Fruit fly (Drosophila melanogaster) whole organism, embryonic: Measurements from ENCODE around the gene CG34296.

ENCODE experiments used
- CG11723 ChIP-seq: fragments of 200-800 bp; sonication (Bioruptor generic); optimal IDR thresholded peaks from 2 replicates; lab custom pipeline; 2017; ENCODE audit warnings: missing biosample characterization, mild to moderate bottlenecking, missing genetic modification characterization
- CG14965 ChIP-seq: fragments of 200-800 bp; sonication (Bioruptor generic); optimal IDR thresholded peaks from 2 replicates; lab custom pipeline; 2016; ENCODE audit warnings: missing biosample characterization, missing genetic modification characterization, borderline replicate concordance
- CG15011 ChIP-seq: fragments of 200-800 bp; sonication (Bioruptor generic); optimal IDR thresholded peaks from 3 replicates; lab custom pipeline; 2018; ENCODE audit warnings: missing biosample characterization, mild to moderate bottlenecking, missing genetic modification characterization
- CG17385 ChIP-seq: fragments of 200-800 bp; sonication (Bioruptor generic); optimal IDR thresholded peaks from 3 replicates; lab custom pipeline; 2018; ENCODE audit warnings: missing biosample characterization, mild to moderate bottlenecking, missing genetic modification characterization
- CG17912 ChIP-seq: fragments of 200-800 bp; sonication (Bioruptor generic); optimal IDR thresholded peaks from 2 replicates; lab custom pipeline; 2018; ENCODE audit warnings: missing biosample characterization, mild to moderate bottlenecking, missing genetic modification characterization
- CG30403 ChIP-seq: fragments of 200-800 bp; sonication (Bioruptor generic); optimal IDR thresholded peaks from 3 replicates; lab custom pipeline; 2016; ENCODE audit warnings: missing biosample characterization, missing genetic modification characterization
- CG5245 ChIP-seq: fragments of 200-800 bp; sonication (Bioruptor generic); optimal IDR thresholded peaks from 3 replicates; lab custom pipeline; 2016; ENCODE audit warnings: missing biosample characterization, missing genetic modification characterization
- CG5953 ChIP-seq: fragments of 200-800 bp; sonication (Bioruptor generic); IDR thresholded peaks from 2 replicates; pipeline ENCODE4 v1.3.6; 2022; ENCODE audit warnings: missing biosample characterization, missing genetic modification characterization
- CG6272 ChIP-seq: fragments of 200-800 bp; sonication (Bioruptor generic); IDR thresholded peaks from 2 replicates; pipeline ENCODE4 v1.3.6; 2022; ENCODE audit warnings: missing biosample characterization, missing genetic modification characterization
- CG7963 ChIP-seq: fragments of 200-800 bp; sonication (Bioruptor generic); IDR thresholded peaks from 3 replicates; pipeline ENCODE4 v1.3.6; 2022; ENCODE audit warnings: missing biosample characterization, missing genetic modification characterization; ENCODE audit not compliant: partially characterized antibody
- CG8290 ChIP-seq, 3 experiments: fragments of 200-800 bp; sonication (Bioruptor generic); optimal IDR thresholded peaks; 2 replicates each; lab custom pipeline; 2016 to 2019; ENCODE audit warnings: missing biosample characterization in 3 of 3, missing genetic modification characterization in 3 of 3, mild to moderate bottlenecking in 2 of 3, moderate library complexity in 1 of 3
- CG8765 ChIP-seq: fragments of 200-800 bp; sonication (Bioruptor generic); IDR thresholded peaks from 2 replicates; pipeline ENCODE4 v1.3.6; 2022; ENCODE audit warnings: missing biosample characterization, missing genetic modification characterization
- CG9727 ChIP-seq: fragments of 200-800 bp; sonication (Bioruptor generic); optimal IDR thresholded peaks from 3 replicates; lab custom pipeline; 2017; ENCODE audit warnings: missing biosample characterization, mild to moderate bottlenecking, missing genetic modification characterization
- CG9932 ChIP-seq: fragments of 200-800 bp; sonication (Bioruptor generic); IDR thresholded peaks from 2 replicates; pipeline ENCODE4 v1.3.6; 2022; ENCODE audit warnings: missing biosample characterization, missing genetic modification characterization
- Dll ChIP-seq: fragments of 200-800 bp; sonication (Bioruptor generic); IDR thresholded peaks from 4 replicates; pipeline ENCODE4 v1.3.6; 2022; ENCODE audit warnings: missing biosample characterization, missing genetic modification characterization; ENCODE audit not compliant: partially characterized antibody
- Dref ChIP-seq: fragments of 200-800 bp; sonication (Bioruptor generic); IDR thresholded peaks from 2 replicates; pipeline ENCODE4 v1.3.6; 2022; ENCODE audit warnings: missing biosample characterization, missing genetic modification characterization
- Drgx ChIP-seq: fragments of 200-800 bp; sonication (Bioruptor generic); IDR thresholded peaks from 2 replicates; pipeline ENCODE4 v1.3.6; 2022; ENCODE audit warnings: missing biosample characterization, missing genetic modification characterization
- E2f1 ChIP-seq: fragments of 200-800 bp; sonication (Bioruptor generic); IDR thresholded peaks from 2 replicates; pipeline ENCODE4 v1.3.6; 2022; ENCODE audit warnings: missing biosample characterization, missing genetic modification characterization
- E2f2 ChIP-seq: fragments of 200-800 bp; sonication (Bioruptor generic); IDR thresholded peaks from 2 replicates; pipeline ENCODE4 v1.3.6; 2022; ENCODE audit warnings: missing biosample characterization, missing genetic modification characterization
- Fer2 ChIP-seq: fragments of 200-800 bp; sonication (Bioruptor generic); optimal IDR thresholded peaks from 2 replicates; lab custom pipeline; 2018; ENCODE audit warnings: missing biosample characterization, mild to moderate bottlenecking, missing genetic modification characterization, moderate library complexity
- Jarid2 ChIP-seq: fragments of 200-800 bp; sonication (Bioruptor generic); optimal IDR thresholded peaks from 3 replicates; lab custom pipeline; 2017; ENCODE audit warnings: mild to moderate bottlenecking, missing biosample characterization, missing genetic modification reagents, missing genetic modification characterization
- Lim3 ChIP-seq: fragments of 200-800 bp; sonication (Bioruptor generic); IDR thresholded peaks from 2 replicates; pipeline ENCODE4 v1.3.6; 2022; ENCODE audit warnings: missing biosample characterization, missing genetic modification characterization
- Opbp ChIP-seq: fragments of 200-800 bp; sonication (Bioruptor generic); IDR thresholded peaks from 3 replicates; pipeline ENCODE4 v1.3.6; 2022; ENCODE audit warnings: missing biosample characterization, missing genetic modification characterization; ENCODE audit not compliant: partially characterized antibody
- PHDP ChIP-seq: fragments of 200-800 bp; sonication (Bioruptor generic); optimal IDR thresholded peaks from 3 replicates; lab custom pipeline; 2018; ENCODE audit warnings: missing biosample characterization, mild to moderate bottlenecking, missing genetic modification characterization, moderate library complexity
- Scr ChIP-seq: fragments of 200-800 bp; sonication (Bioruptor generic); IDR thresholded peaks from 2 replicates; pipeline ENCODE4 v1.3.6; 2022; ENCODE audit warnings: missing biosample characterization, missing genetic modification characterization; ENCODE audit not compliant: partially characterized antibody
- Six4 ChIP-seq: fragments of 200-800 bp; sonication (Bioruptor generic); optimal IDR thresholded peaks from 2 replicates; lab custom pipeline; 2016; ENCODE audit warnings: missing biosample characterization, missing genetic modification characterization
- TFAM ChIP-seq: fragments of 200-800 bp; sonication (Bioruptor generic); optimal IDR thresholded peaks from 2 replicates; lab custom pipeline; 2017; ENCODE audit warnings: missing biosample characterization, missing genetic modification characterization, inconsistent platforms
- Taf1 ChIP-seq: fragments of 200-800 bp; sonication (Bioruptor generic); IDR thresholded peaks from 2 replicates; pipeline ENCODE4 v1.3.6; 2022; ENCODE audit warnings: missing biosample characterization, missing genetic modification characterization
- YL-1 ChIP-seq: fragments of 200-800 bp; sonication (Bioruptor generic); optimal IDR thresholded peaks from 3 replicates; lab custom pipeline; 2017; ENCODE audit warnings: missing biosample characterization, mild to moderate bottlenecking, missing genetic modification characterization
- amos ChIP-seq: fragments of 200-800 bp; sonication (Bioruptor generic); IDR thresholded peaks from 2 replicates; pipeline ENCODE4 v1.3.6; 2022; ENCODE audit warnings: missing biosample characterization, missing genetic modification characterization; ENCODE audit not compliant: partially characterized antibody
- ato ChIP-seq: fragments of 200-800 bp; sonication (Bioruptor generic); IDR thresholded peaks from 2 replicates; pipeline ENCODE4 v1.3.6; 2022; ENCODE audit warnings: missing biosample characterization, missing genetic modification characterization; ENCODE audit not compliant: partially characterized antibody
- az2 ChIP-seq: fragments of 200-800 bp; sonication (Bioruptor generic); optimal IDR thresholded peaks from 3 replicates; lab custom pipeline; 2016; ENCODE audit warnings: missing biosample characterization, missing genetic modification characterization
- bigmax ChIP-seq: fragments of 200-800 bp; sonication (Bioruptor generic); optimal IDR thresholded peaks from 2 replicates; lab custom pipeline; 2018; ENCODE audit warnings: missing biosample characterization, mild to moderate bottlenecking, missing genetic modification characterization
- cas ChIP-seq: fragments of 200-800 bp; sonication (Bioruptor generic); IDR thresholded peaks from 2 replicates; pipeline ENCODE4 v1.3.6; 2022; ENCODE audit warnings: missing biosample characterization, missing genetic modification characterization
- crol ChIP-seq: fragments of 200-800 bp; sonication (Bioruptor generic); IDR thresholded peaks from 2 replicates; pipeline ENCODE4 v1.3.6; 2022; ENCODE audit warnings: missing biosample characterization, missing genetic modification characterization
- cwo ChIP-seq: fragments of 200-800 bp; sonication (Bioruptor generic); optimal IDR thresholded peaks from 3 replicates; lab custom pipeline; 2017; ENCODE audit warnings: missing biosample characterization, missing genetic modification characterization, mild to moderate bottlenecking, moderate library complexity, missing genetic modification reagents
- danr ChIP-seq: fragments of 200-800 bp; sonication (Bioruptor generic); IDR thresholded peaks from 2 replicates; pipeline ENCODE4 v1.3.6; 2022; ENCODE audit warnings: missing biosample characterization, missing genetic modification characterization
- eyg ChIP-seq: fragments of 200-800 bp; sonication (Bioruptor generic); optimal IDR thresholded peaks from 3 replicates; lab custom pipeline; 2016; ENCODE audit warnings: missing biosample characterization, missing genetic modification characterization
- hbn ChIP-seq: fragments of 200-800 bp; sonication (Bioruptor generic); IDR thresholded peaks from 2 replicates; pipeline ENCODE4 v1.3.6; 2022; ENCODE audit warnings: missing biosample characterization, missing genetic modification characterization; ENCODE audit not compliant: partially characterized antibody
- jing ChIP-seq: fragments of 200-800 bp; sonication (Bioruptor generic); optimal IDR thresholded peaks from 2 replicates; lab custom pipeline; 2018; ENCODE audit warnings: missing biosample characterization, mild to moderate bottlenecking, missing genetic modification characterization
- phol ChIP-seq: fragments of 200-800 bp; sonication (Bioruptor generic); optimal IDR thresholded peaks from 3 replicates; lab custom pipeline; 2018; ENCODE audit warnings: missing biosample characterization, mild to moderate bottlenecking, missing genetic modification characterization, moderate library complexity
- pita ChIP-seq: fragments of 200-800 bp; sonication (Bioruptor generic); optimal IDR thresholded peaks from 2 replicates; lab custom pipeline; 2017; ENCODE audit warnings: missing biosample characterization, mild to moderate bottlenecking, missing genetic modification characterization
- psq ChIP-seq: fragments of 200-800 bp; sonication (Bioruptor generic); optimal IDR thresholded peaks from 2 replicates; lab custom pipeline; 2017; ENCODE audit warnings: missing biosample characterization, missing genetic modification characterization
- pum ChIP-seq: fragments of 200-800 bp; sonication (Bioruptor generic); optimal IDR thresholded peaks from 2 replicates; lab custom pipeline; 2016; ENCODE audit warnings: missing biosample characterization, missing genetic modification characterization
- run ChIP-seq: fragments of 200-800 bp; sonication (Bioruptor generic); optimal IDR thresholded peaks from 3 replicates; lab custom pipeline; 2018; ENCODE audit warnings: missing biosample characterization, mild to moderate bottlenecking, missing genetic modification characterization
- slbo ChIP-seq: fragments of 200-800 bp; sonication (Bioruptor generic); IDR thresholded peaks from 2 replicates; pipeline ENCODE4 v1.3.6; 2022; ENCODE audit warnings: missing biosample characterization, missing genetic modification characterization
- stwl ChIP-seq: fragments of 200-800 bp; sonication (Bioruptor generic); optimal IDR thresholded peaks from 3 replicates; lab custom pipeline; 2018; ENCODE audit warnings: missing biosample characterization, mild to moderate bottlenecking, missing genetic modification characterization, moderate library complexity
- ttk ChIP-seq: fragments of 200-800 bp; sonication (Bioruptor generic); IDR thresholded peaks from 2 replicates; pipeline ENCODE4 v2.1.2; 2022; ENCODE audit warnings: missing biosample characterization, missing genetic modification characterization
- tx ChIP-seq: fragments of 200-800 bp; sonication (Bioruptor generic); optimal IDR thresholded peaks from 2 replicates; lab custom pipeline; 2016; ENCODE audit warnings: missing biosample characterization, missing genetic modification characterization
- yki ChIP-seq: fragments of >200 bp; optimal IDR thresholded peaks from 3 replicates; lab custom pipeline; 2018
- z ChIP-seq: fragments of 200-800 bp; sonication (Bioruptor generic); IDR thresholded peaks from 3 replicates; pipeline ENCODE4 v1.3.6; 2022; ENCODE audit warnings: missing biosample characterization, missing genetic modification characterization

CG34296 gene

dm6 chr3R:29724745-29725144 is 2.4 kb downstream of the CG34296 start, which contains the start of the genes Naa40 and CG18731 (continued):
- TF ChIP-seq YL-1 (GFP tag; lab: Kevin White, UChicago) (peak; percentile 6), Scr (GFP tag; lab: Robert Waterston, UW) (peak; percentile 71), Dll (GFP tag; lab: Robert Waterston, UW) (peak; percentile 66; the same call in 3 of the 4 replicates), danr (GFP tag; lab: Robert Waterston, UW) (no peak), Opbp (GFP tag; lab: Robert Waterston, UW) (peak; percentile 81; the same call in 2 of the 3 replicates), ttk (GFP tag; lab: Robert Waterston, UW) (no peak), CG5953 (GFP tag; lab: Robert Waterston, UW) (no peak), cas (GFP tag; lab: Robert Waterston, UW) (no peak), Drgx (no peak), E2f1 (peak; percentile 73), tx (GFP tag; lab: Kevin White, UChicago) (no peak), cwo (GFP tag; lab: Kevin White, UChicago) (no peak), CG6272 (GFP tag; lab: Robert Waterston, UW) (peak; percentile 38; the same call in 1 of the 2 replicates), stwl (tag; lab: Kevin White, UChicago) (peak; percentile 38), CG15011 (no peak), CG8290 (GFP tag; optimal IDR thresholded peaks at IDR 0.05; lab: Kevin White, UChicago) (no peak), CG8290 (tag; optimal IDR thresholded peaks at IDR 0.05; lab: Kevin White, UChicago) (no peak), pum (GFP tag; lab: Kevin White, UChicago) (no peak), z (no peak), Taf1 (GFP tag; lab: Robert Waterston, UW) (no peak), CG17385 (GFP tag; lab: Kevin White, UChicago) (no peak), yki (no peak), eyg (GFP tag; lab: Kevin White, UChicago) (no peak), CG11723 (GFP tag; lab: Kevin White, UChicago) (no peak), PHDP (tag; lab: Kevin White, UChicago) (no peak), CG14965 (GFP tag; lab: Kevin White, UChicago) (no peak), CG30403 (GFP tag; lab: Kevin White, UChicago) (no peak), ato (GFP tag; lab: Robert Waterston, UW) (no peak), run (tag; lab: Kevin White, UChicago) (no peak), CG17912 (GFP tag; lab: Kevin White, UChicago) (no peak), amos (peak; percentile 74), Lim3 (GFP tag; lab: Robert Waterston, UW) (no peak), CG5245 (GFP tag; lab: Kevin White, UChicago) (no peak), Jarid2 (GFP tag; lab: Kevin White, UChicago) (no peak), CG9932 (GFP tag; lab: Robert Waterston, UW) (peak; percentile 55), TFAM (GFP tag; lab: Kevin White, UChicago) (no peak), jing (GFP tag; lab: Kevin White, UChicago) (no peak), CG7963 (GFP tag; lab: Robert Waterston, UW) (0 out of 3 replicates have a peak, but pooled peaks have one; percentile 47), Six4 (GFP tag; lab: Kevin White, UChicago) (no peak), psq (GFP tag; lab: Kevin White, UChicago) (no peak), hbn (peak; percentile 68), pita (GFP tag; lab: Kevin White, UChicago) (no peak), bigmax (GFP tag; lab: Kevin White, UChicago) (no peak), CG8765 (GFP tag; lab: Robert Waterston, UW) (no peak), Dref (GFP tag; lab: Robert Waterston, UW) (peak; percentile 71), az2 (GFP tag; lab: Kevin White, UChicago) (no peak), slbo (no peak), CG9727 (GFP tag; lab: Kevin White, UChicago) (no peak), E2f2 (GFP tag; lab: Robert Waterston, UW) (peak; percentile 88), phol (tag; lab: Kevin White, UChicago) (peak; percentile 18), crol (GFP tag; lab: Robert Waterston, UW) (no peak), Fer2 (tag; lab: Kevin White, UChicago) (no peak)
